Worm (Caenorhabditis elegans) whole organism, L4 larva: ENCODE measurements around the gene nspc-10.

Source experiments
- unc-62 ChIP-seq, 3 experiments: fragments of 150-350 bp in 1 of 3; sonication (generic microtip); optimal IDR thresholded peaks in 2 of 3; peaks in 1 of 3; 1 replicate in 1 of 3; 2 replicates in 2 of 3; lab custom pipeline; 2014 to 2017; ENCODE audit warnings: missing biosample characterization in 3 of 3, missing genetic modification characterization in 3 of 3, missing genetic modification reagents in 3 of 3, missing genotype in 1 of 3
- zip-11 ChIP-seq: fragments of 200-800 bp; sonication (Bioruptor generic); IDR thresholded peaks from 2 replicates; pipeline ENCODE4 v1.3.6; 2022; ENCODE audit warnings: missing genetic modification characterization, missing compliant biosample characterization

- TF ChIP-seq unc-62 (GFP tag; optimal IDR thresholded peaks at IDR 0.05 in 1 of 2; lab: Kevin White, UChicago) = no peak
- TF ChIP-seq unc-62 (tag; optimal IDR thresholded peaks at IDR 0.05; lab: Kevin White, UChicago) = no peak
- no peak for TF ChIP-seq zip-11
Measured at ce11 chrX:12315268-12315667, 28.1 kb upstream of the nspc-10 start, which contains the start of gene xtr-2.
